Fruit fly (Drosophila melanogaster) whole organism, embryonic: ENCODE results near the gene CG15773.
A peak's percentile ranks its signal among the peaks of the same experiment; 100 is the strongest.

ENCODE experiments used
- Adf1 ChIP-seq: fragments of 200-800 bp; sonication (Bioruptor generic); IDR thresholded peaks from 2 replicates; pipeline ENCODE4 v1.3.6; 2022; ENCODE audit warnings: missing biosample characterization, missing genetic modification characterization
- Aef1 ChIP-seq: fragments of 200-800 bp; sonication (Bioruptor generic); IDR thresholded peaks from 3 replicates; pipeline ENCODE4 v1.3.6; 2022; ENCODE audit warnings: missing biosample characterization, missing genetic modification characterization
- CG10543 ChIP-seq: fragments of 200-800 bp; sonication (Bioruptor generic); optimal IDR thresholded peaks from 3 replicates; lab custom pipeline; 2017; ENCODE audit warnings: missing biosample characterization, mild to moderate bottlenecking, missing genetic modification characterization, moderate library complexity
- CG11093 ChIP-seq: fragments of 200-800 bp; sonication (Bioruptor generic); IDR thresholded peaks from 3 replicates; pipeline ENCODE4 v1.3.6; 2022; ENCODE audit warnings: missing biosample characterization, missing genetic modification characterization
- CG11560 ChIP-seq: fragments of 200-800 bp; sonication (Bioruptor generic); IDR thresholded peaks from 3 replicates; pipeline ENCODE4 v1.3.6; 2022; ENCODE audit warnings: missing biosample characterization, missing genetic modification characterization
- CG11695 ChIP-seq: fragments of 200-800 bp; sonication (Bioruptor generic); IDR thresholded peaks from 3 replicates; pipeline ENCODE4 v1.3.6; 2022; ENCODE audit warnings: missing biosample characterization, missing genetic modification characterization
- CG12299 ChIP-seq: fragments of 200-800 bp; sonication (Bioruptor generic); optimal IDR thresholded peaks from 2 replicates; lab custom pipeline; 2018; ENCODE audit warnings: missing biosample characterization, mild to moderate bottlenecking, missing genetic modification characterization
- CG13287 ChIP-seq: fragments of 200-800 bp; sonication (Bioruptor generic); IDR thresholded peaks from 2 replicates; pipeline ENCODE4 v1.3.6; 2022; ENCODE audit warnings: missing biosample characterization, missing genetic modification characterization; ENCODE audit not compliant: partially characterized antibody
- CG13296 ChIP-seq: fragments of 200-800 bp; sonication (Bioruptor generic); optimal IDR thresholded peaks from 3 replicates; lab custom pipeline; 2018; ENCODE audit warnings: missing biosample characterization, mild to moderate bottlenecking, missing genetic modification characterization
- CG14965 ChIP-seq: fragments of 200-800 bp; sonication (Bioruptor generic); optimal IDR thresholded peaks from 2 replicates; lab custom pipeline; 2016; ENCODE audit warnings: missing biosample characterization, missing genetic modification characterization, borderline replicate concordance
- CG15073 ChIP-seq: fragments of 200-800 bp; sonication (Bioruptor generic); optimal IDR thresholded peaks from 2 replicates; lab custom pipeline; 2016; ENCODE audit warnings: missing biosample characterization, missing genetic modification characterization
- CG16863 ChIP-seq: fragments of 200-800 bp; sonication (Bioruptor generic); optimal IDR thresholded peaks from 3 replicates; lab custom pipeline; 2016; ENCODE audit warnings: missing biosample characterization, missing genetic modification characterization
- CG17385 ChIP-seq: fragments of 200-800 bp; sonication (Bioruptor generic); optimal IDR thresholded peaks from 3 replicates; lab custom pipeline; 2018; ENCODE audit warnings: missing biosample characterization, mild to moderate bottlenecking, missing genetic modification characterization
- CG2116 ChIP-seq: fragments of 200-800 bp; sonication (Bioruptor generic); optimal IDR thresholded peaks from 3 replicates; lab custom pipeline; 2018; ENCODE audit warnings: missing biosample characterization, mild to moderate bottlenecking, missing genetic modification characterization
- CG30403 ChIP-seq: fragments of 200-800 bp; sonication (Bioruptor generic); optimal IDR thresholded peaks from 3 replicates; lab custom pipeline; 2016; ENCODE audit warnings: missing biosample characterization, missing genetic modification characterization
- CG34422 ChIP-seq: fragments of 200-800 bp; sonication (Bioruptor generic); IDR thresholded peaks from 3 replicates; pipeline ENCODE4 v1.3.6; 2022; ENCODE audit warnings: missing biosample characterization, missing genetic modification characterization
- CG4360 ChIP-seq: fragments of 200-800 bp; sonication (Bioruptor generic); IDR thresholded peaks from 2 replicates; pipeline ENCODE4 v1.3.6; 2022; ENCODE audit warnings: missing biosample characterization, missing genetic modification characterization
- CG7357 ChIP-seq: fragments of 200-800 bp; sonication (Bioruptor generic); IDR thresholded peaks from 3 replicates; pipeline ENCODE4 v1.3.6; 2022; ENCODE audit warnings: missing biosample characterization, missing genetic modification characterization
- CG7556 ChIP-seq: fragments of 200-800 bp; sonication (Bioruptor generic); optimal IDR thresholded peaks from 2 replicates; lab custom pipeline; 2017; ENCODE audit warnings: missing biosample characterization, mild to moderate bottlenecking, missing genetic modification characterization
- CG8924 ChIP-seq: fragments of 200-800 bp; optimal IDR thresholded peaks from 3 replicates; lab custom pipeline; 2019; ENCODE audit warnings: missing biosample characterization, mild to moderate bottlenecking, missing genetic modification characterization, moderate library complexity
- Ets65A ChIP-seq: fragments of 200-800 bp; sonication (Bioruptor generic); peaks from one replicate; lab custom pipeline; 2016; ENCODE audit warnings: missing biosample characterization, missing genetic modification characterization
- Hey ChIP-seq: fragments of 200-800 bp; sonication (Bioruptor generic); optimal IDR thresholded peaks from 3 replicates; lab custom pipeline; 2018; ENCODE audit warnings: missing biosample characterization, mild to moderate bottlenecking, missing genetic modification characterization
- Mad ChIP-seq: fragments of 200-800 bp; sonication (Bioruptor generic); optimal IDR thresholded peaks from 2 replicates; lab custom pipeline; 2016; ENCODE audit warnings: missing biosample characterization, missing genetic modification characterization
- Nf-YA ChIP-seq: fragments of 200-800 bp; sonication (Bioruptor generic); IDR thresholded peaks from 2 replicates; pipeline ENCODE4 v1.3.6; 2022; ENCODE audit warnings: missing biosample characterization, missing genetic modification characterization
- Oaz ChIP-seq: fragments of 200-800 bp; sonication (Bioruptor generic); IDR thresholded peaks from 2 replicates; pipeline ENCODE4 v1.3.6; 2022; ENCODE audit warnings: missing biosample characterization, missing genetic modification characterization
- Optix ChIP-seq: fragments of 200-800 bp; sonication (Bioruptor generic); IDR thresholded peaks from 3 replicates; pipeline ENCODE4 v1.3.6; 2022; ENCODE audit warnings: missing biosample characterization, missing genetic modification characterization
- Spps ChIP-seq: fragments of 200-800 bp; sonication (Bioruptor generic); optimal IDR thresholded peaks from 2 replicates; lab custom pipeline; 2018; ENCODE audit warnings: missing biosample characterization, mild to moderate bottlenecking, missing genetic modification characterization
- Trl ChIP-seq, 3 experiments: fragments of >200 bp in 2 of 3; fragments of 200-800 bp in 1 of 3; sonication (Bioruptor generic) in 1 of 3; optimal IDR thresholded peaks; 2 replicates in 1 of 3; 3 replicates in 2 of 3; lab custom pipeline; 2016 to 2017; ENCODE audit warnings: missing biosample characterization in 1 of 3, missing genetic modification characterization in 1 of 3
- abd-A ChIP-seq: fragments of 200-800 bp; sonication (Bioruptor generic); optimal IDR thresholded peaks from 3 replicates; lab custom pipeline; 2019; ENCODE audit warnings: missing biosample characterization, mild to moderate bottlenecking, missing genetic modification characterization, moderate library complexity
- chinmo ChIP-seq: fragments of 200-800 bp; sonication (Bioruptor generic); IDR thresholded peaks from 4 replicates; pipeline ENCODE4 v1.3.6; 2022; ENCODE audit warnings: missing biosample characterization, missing genetic modification characterization; ENCODE audit not compliant: partially characterized antibody
- croc ChIP-seq: fragments of 200-800 bp; sonication (Bioruptor generic); conservative IDR thresholded peaks from 3 replicates; pipeline ENCODE4 v1.3.6; 2022; ENCODE audit warnings: missing biosample characterization, missing genetic modification characterization
- da ChIP-seq: fragments of 200-800 bp; sonication (Bioruptor generic); optimal IDR thresholded peaks from 2 replicates; lab custom pipeline; 2016; ENCODE audit warnings: missing biosample characterization, missing genetic modification characterization
- emc ChIP-seq: fragments of 200-800 bp; sonication (Bioruptor generic); optimal IDR thresholded peaks from 2 replicates; lab custom pipeline; 2016; ENCODE audit warnings: missing biosample characterization, missing genetic modification characterization
- gcm2 ChIP-seq: fragments of 200-800 bp; sonication (Bioruptor generic); optimal IDR thresholded peaks from 2 replicates; lab custom pipeline; 2016; ENCODE audit warnings: missing biosample characterization, missing genetic modification characterization
- kni ChIP-seq: fragments of 200-800 bp; sonication (Bioruptor generic); optimal IDR thresholded peaks from 3 replicates; lab custom pipeline; 2017; ENCODE audit warnings: mild to moderate bottlenecking, missing biosample characterization, missing genetic modification reagents, missing genetic modification characterization
- nau ChIP-seq: fragments of 200-800 bp; sonication (Bioruptor generic); optimal IDR thresholded peaks from 3 replicates; lab custom pipeline; 2017; ENCODE audit warnings: missing biosample characterization, mild to moderate bottlenecking, missing genetic modification characterization, missing genetic modification reagents
- oc ChIP-seq: fragments of 200-800 bp; sonication (Bioruptor generic); optimal IDR thresholded peaks from 2 replicates; lab custom pipeline; 2018; ENCODE audit warnings: missing biosample characterization, mild to moderate bottlenecking, missing genetic modification characterization, moderate library complexity
- org-1 ChIP-seq: fragments of 200-800 bp; sonication (Bioruptor generic); optimal IDR thresholded peaks from 2 replicates; lab custom pipeline; 2017; ENCODE audit warnings: missing biosample characterization, missing genetic modification characterization
- p53 ChIP-seq: fragments of 200-800 bp; sonication (Bioruptor generic); optimal IDR thresholded peaks from 2 replicates; lab custom pipeline; 2016; ENCODE audit warnings: missing biosample characterization, missing genetic modification characterization
- prd ChIP-seq, 3 experiments: fragments of >200 bp in 2 of 3; fragments of 200-800 bp in 1 of 3; sonication (Bioruptor generic) in 1 of 3; optimal IDR thresholded peaks in 2 of 3; IDR thresholded peaks in 1 of 3; 2 replicates in 2 of 3; 3 replicates in 1 of 3; pipeline versions ENCODE4 v1.3.6 to Lab custom; 2017 to 2022; ENCODE audit warnings: missing biosample characterization in 1 of 3, missing genetic modification characterization in 1 of 3
- pros ChIP-seq: fragments of 200-800 bp; sonication (Bioruptor generic); optimal IDR thresholded peaks from 3 replicates; lab custom pipeline; 2019; ENCODE audit warnings: missing biosample characterization, mild to moderate bottlenecking, missing genetic modification characterization, moderate library complexity
- tna ChIP-seq: fragments of 200-800 bp; sonication (Bioruptor generic); IDR thresholded peaks from 2 replicates; pipeline ENCODE4 v1.3.6; 2022; ENCODE audit warnings: missing biosample characterization, missing genetic modification characterization; ENCODE audit not compliant: partially characterized antibody
- trh ChIP-seq: fragments of 200-800 bp; sonication (Bioruptor generic); optimal IDR thresholded peaks from 2 replicates; lab custom pipeline; 2016; ENCODE audit warnings: missing biosample characterization, missing genetic modification characterization
- twi ChIP-seq: fragments of 200-800 bp; optimal IDR thresholded peaks from 2 replicates; lab custom pipeline; 2019; ENCODE audit warnings: missing biosample characterization, mild to moderate bottlenecking, missing genetic modification characterization, moderate library complexity
- vnd ChIP-seq: fragments of 200-800 bp; sonication (Bioruptor generic); IDR thresholded peaks from 3 replicates; pipeline ENCODE4 v1.3.6; 2022; ENCODE audit warnings: missing biosample characterization, missing genetic modification characterization; ENCODE audit not compliant: partially characterized antibody
- z ChIP-seq: fragments of 200-800 bp; sonication (Bioruptor generic); IDR thresholded peaks from 3 replicates; pipeline ENCODE4 v1.3.6; 2022; ENCODE audit warnings: missing biosample characterization, missing genetic modification characterization

CG15773 gene

DNA sequence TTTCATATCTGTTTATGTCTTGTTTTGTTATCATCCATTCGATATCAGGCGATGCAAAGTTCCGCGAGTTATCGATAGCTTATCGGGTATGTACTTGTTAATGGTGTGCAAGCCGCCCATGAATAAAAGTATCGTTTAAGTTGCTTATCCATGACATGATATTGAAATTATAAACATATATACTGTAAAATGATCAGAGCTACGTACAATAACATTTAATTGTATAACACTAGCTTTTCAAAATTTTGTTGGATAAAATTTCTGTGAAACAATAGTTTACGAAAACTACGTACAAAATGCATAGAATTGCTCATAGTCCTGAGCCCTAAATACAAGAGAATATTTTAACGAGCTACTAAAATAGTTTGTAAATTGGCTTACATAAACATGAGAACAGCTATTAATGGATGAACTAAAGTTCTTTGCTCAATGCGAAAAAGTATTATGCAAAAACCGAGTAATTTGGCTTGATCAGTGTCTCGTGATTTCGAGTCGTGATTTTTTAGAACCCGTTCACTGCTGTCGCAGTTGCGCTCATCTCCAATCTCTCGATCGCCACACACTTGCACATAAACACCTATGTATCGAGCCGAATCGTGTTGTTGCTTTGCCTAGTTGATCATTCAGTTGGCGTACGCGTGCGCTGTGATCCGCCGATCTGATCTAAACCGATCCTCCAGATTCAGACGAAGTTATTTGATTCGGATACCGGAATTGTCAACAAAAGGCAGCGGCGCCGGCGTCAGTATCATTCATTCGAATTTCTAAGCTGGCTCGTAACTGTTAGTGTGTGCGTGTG, 42.9 kb upstream of the CG15773 start, which contains the start of the genes PGAP1 and cv (continued):
- peak; percentile 18 for TF ChIP-seq CG7556 (GFP tag; lab: Kevin White, UChicago)

dm6 chrX:5690216-5690523, 42.4 kb upstream of the CG15773 start:
- no peak for TF ChIP-seq da (GFP tag; lab: Kevin White, UChicago)
- no peak for TF ChIP-seq CG13296 (GFP tag; lab: Kevin White, UChicago)
- TF ChIP-seq tna (GFP tag; lab: Robert Waterston, UW), result no peak
- no peak for TF ChIP-seq CG30403 (GFP tag; lab: Kevin White, UChicago)
- TF ChIP-seq z (GFP tag; lab: Robert Waterston, UW), result no peak
- TF ChIP-seq pros (GFP tag; lab: Kevin White, UChicago), result peak; percentile 17
- peak; percentile 83 for TF ChIP-seq CG17385 (GFP tag; lab: Kevin White, UChicago)
- peak; percentile 41; the same call in 2 of the 3 replicates for TF ChIP-seq Aef1
- no peak for TF ChIP-seq vnd (GFP tag; lab: Robert Waterston, UW)
- TF ChIP-seq gcm2, result no peak
- TF ChIP-seq twi (tag; lab: Kevin White, UChicago), result peak; percentile 5
- no peak for TF ChIP-seq CG11695
- TF ChIP-seq kni, result peak; percentile 40
- no peak for TF ChIP-seq prd (optimal IDR thresholded peaks at IDR 0.05; lab: Kevin White, UChicago)
- TF ChIP-seq prd (GFP tag; IDR thresholded peaks at IDR 0.05; lab: Robert Waterston, UW), result no peak
- peak; percentile 30 for TF ChIP-seq CG10543 (GFP tag; lab: Kevin White, UChicago)
- no peak for TF ChIP-seq CG16863
- no peak for TF ChIP-seq Ets65A (GFP tag; lab: Kevin White, UChicago)
- no peak for TF ChIP-seq CG12299
- TF ChIP-seq croc (GFP tag; lab: Robert Waterston, UW), result no peak
- no peak for TF ChIP-seq nau (GFP tag; lab: Kevin White, UChicago)
- TF ChIP-seq Hey (tag; lab: Kevin White, UChicago), result no peak
- peak; percentile 87; the same call in 3 of the 4 replicates for TF ChIP-seq chinmo (GFP tag; lab: Robert Waterston, UW)
- TF ChIP-seq CG13287 (GFP tag; lab: Robert Waterston, UW), result no peak
- no peak for TF ChIP-seq CG7357
- TF ChIP-seq CG2116 (GFP tag; lab: Kevin White, UChicago), result no peak
- TF ChIP-seq CG14965, result no peak
- TF ChIP-seq Optix (GFP tag; lab: Robert Waterston, UW), result no peak
- no peak for TF ChIP-seq abd-A (tag; lab: Kevin White, UChicago)
- TF ChIP-seq CG8924 (tag; lab: Kevin White, UChicago), result no peak
- peak; percentile 32 for TF ChIP-seq oc (tag; lab: Kevin White, UChicago)
- TF ChIP-seq trh, result no peak
- TF ChIP-seq CG34422, result no peak
- TF ChIP-seq Spps (tag; lab: Kevin White, UChicago), result no peak
- peak; percentile 91 for TF ChIP-seq Adf1 (GFP tag; lab: Robert Waterston, UW)
- TF ChIP-seq p53 (GFP tag; lab: Kevin White, UChicago), result peak; percentile 75
- TF ChIP-seq org-1 (GFP tag; lab: Kevin White, UChicago), result no peak
- TF ChIP-seq CG11093, result no peak
- no peak for TF ChIP-seq emc (GFP tag; lab: Kevin White, UChicago)
- no peak for TF ChIP-seq CG15073 (GFP tag; lab: Kevin White, UChicago)
- TF ChIP-seq Trl (optimal IDR thresholded peaks at IDR 0.05; lab: Kevin White, UChicago), result peak in 1 of 2 experiments; percentile 15
- TF ChIP-seq Trl (GFP tag; optimal IDR thresholded peaks at IDR 0.05; lab: Kevin White, UChicago), result no peak
- no peak for TF ChIP-seq Mad
- TF ChIP-seq Oaz, result no peak
- TF ChIP-seq CG11560 (tag; lab: Robert Waterston, UW), result no peak
- TF ChIP-seq CG4360, result peak; percentile 94
- TF ChIP-seq Nf-YA (GFP tag; lab: Robert Waterston, UW), result no peak
